Worm (Caenorhabditis elegans) whole organism, young adult: ENCODE results near the gene hlh-27.

Source experiments
- B0261.1 ChIP-seq: sonication (generic microtip); optimal IDR thresholded peaks from 2 replicates; lab custom pipeline; 2016; ENCODE audit warnings: mild to moderate bottlenecking, missing genetic modification characterization, moderate library complexity, missing compliant biosample characterization
- B0336.3 ChIP-seq: fragments of 200-800 bp; sonication (Bioruptor generic); IDR thresholded peaks from 2 replicates; pipeline ENCODE4 v1.3.6; 2022; ENCODE audit warnings: missing genetic modification characterization, missing compliant biosample characterization
- D2030.7 ChIP-seq: fragments of 200-800 bp; sonication (Bioruptor generic); IDR thresholded peaks from 2 replicates; pipeline ENCODE4 v1.3.6; 2022; ENCODE audit warnings: missing genetic modification reagents, missing genetic modification characterization, missing compliant biosample characterization
- F49E8.2 ChIP-seq: sonication (generic microtip); optimal IDR thresholded peaks from 3 replicates; lab custom pipeline; 2017; ENCODE audit warnings: missing genetic modification characterization, mild to moderate bottlenecking, missing compliant biosample characterization, antibody characterized with exemption, moderate library complexity; ENCODE audit not compliant: insufficient read depth
- F57C9.4 ChIP-seq: sonication (generic microtip); optimal IDR thresholded peaks from 2 replicates; lab custom pipeline; 2017; ENCODE audit warnings: mild to moderate bottlenecking, missing genetic modification characterization, missing compliant biosample characterization
- K12H6.12 ChIP-seq: fragments of 200-800 bp; sonication (Bioruptor generic); optimal IDR thresholded peaks from 2 replicates; lab custom pipeline; 2018; ENCODE audit warnings: mild to moderate bottlenecking, missing genetic modification characterization, missing compliant biosample characterization
- T07F8.4 ChIP-seq: sonication (generic microtip); optimal IDR thresholded peaks from 2 replicates; lab custom pipeline; 2016; ENCODE audit warnings: mild to moderate bottlenecking, missing genetic modification characterization, moderate library complexity, missing compliant biosample characterization
- Y67H2A.10 ChIP-seq: fragments of 200-800 bp; sonication (Bioruptor generic); conservative IDR thresholded peaks from 2 replicates; pipeline ENCODE4 v1.3.6; 2022; ENCODE audit warnings: missing genetic modification reagents, missing genetic modification characterization, missing compliant biosample characterization
- Y95B8A.8 ChIP-seq: fragments of 200-800 bp; sonication (Bioruptor generic); IDR thresholded peaks from 2 replicates; pipeline ENCODE4 v1.3.6; 2022; ENCODE audit warnings: missing genetic modification reagents, missing genetic modification characterization, missing compliant biosample characterization
- ZK185.1 ChIP-seq: sonication (generic microtip); optimal IDR thresholded peaks from 2 replicates; lab custom pipeline; 2016; ENCODE audit warnings: mild to moderate bottlenecking, missing genetic modification characterization, missing compliant biosample characterization; ENCODE audit not compliant: poor library complexity, severe bottlenecking
- ama-1 ChIP-seq, 3 experiments: fragments of 150-350 bp in 1 of 3; sonication (generic microtip) in 2 of 3; optimal IDR thresholded peaks; 2 replicates each; lab custom pipeline; 2014 to 2018; ENCODE audit warnings: missing biosample characterization in 2 of 3, missing genetic modification characterization in 2 of 3, missing genetic modification reagents in 2 of 3
- atf-7 ChIP-seq: sonication (generic microtip); optimal IDR thresholded peaks from 2 replicates; lab custom pipeline; 2017; ENCODE audit warnings: mild to moderate bottlenecking, missing genetic modification characterization, missing compliant biosample characterization
- ccch-3 ChIP-seq: fragments of 200-800 bp; sonication (Bioruptor generic); optimal IDR thresholded peaks from 2 replicates; lab custom pipeline; 2018; ENCODE audit warnings: mild to moderate bottlenecking, missing genetic modification characterization, missing compliant biosample characterization
- cebp-1 ChIP-seq, 2 experiments: fragments of 200-800 bp in 1 of 2; sonication (Bioruptor generic) in 1 of 2; sonication (generic microtip) in 1 of 2; IDR thresholded peaks in 1 of 2; optimal IDR thresholded peaks in 1 of 2; 2 replicates each; pipeline versions ENCODE4 v1.3.6 to Lab custom; 2017 to 2022; ENCODE audit warnings: missing compliant biosample characterization in 2 of 2, missing genetic modification characterization in 2 of 2, mild to moderate bottlenecking in 1 of 2, missing genetic modification reagents in 1 of 2, moderate library complexity in 1 of 2
- ceh-40 ChIP-seq: fragments of 200-800 bp; sonication (Bioruptor generic); IDR thresholded peaks from 2 replicates; pipeline ENCODE4 v1.3.6; 2022; ENCODE audit warnings: missing genetic modification characterization, missing compliant biosample characterization
- ceh-58 ChIP-seq: fragments of 200-800 bp; sonication (Bioruptor generic); IDR thresholded peaks from 2 replicates; pipeline ENCODE4 v1.3.6; 2022; ENCODE audit warnings: missing genetic modification characterization, missing compliant biosample characterization
- ceh-91 ChIP-seq: fragments of 200-800 bp; sonication (Bioruptor generic); IDR thresholded peaks from 2 replicates; pipeline ENCODE4 v1.3.6; 2022; ENCODE audit warnings: missing genetic modification reagents, missing genetic modification characterization, missing compliant biosample characterization
- chd-7 ChIP-seq: sonication (generic microtip); optimal IDR thresholded peaks from 2 replicates; lab custom pipeline; 2016; ENCODE audit warnings: mild to moderate bottlenecking, missing genetic modification characterization, moderate library complexity, missing compliant biosample characterization
- egl-44 ChIP-seq: fragments of 200-800 bp; sonication (Bioruptor generic); IDR thresholded peaks from 2 replicates; pipeline ENCODE4 v1.3.6; 2022; ENCODE audit warnings: missing genetic modification reagents, missing genetic modification characterization, missing compliant biosample characterization
- egrh-3 ChIP-seq: fragments of 200-800 bp; sonication (Bioruptor generic); IDR thresholded peaks from 2 replicates; pipeline ENCODE4 v1.3.6; 2022; ENCODE audit warnings: missing genetic modification reagents, missing genetic modification characterization, missing compliant biosample characterization
- ets-4 ChIP-seq: fragments of 200-800 bp; sonication (Bioruptor generic); optimal IDR thresholded peaks from 2 replicates; lab custom pipeline; 2018; ENCODE audit warnings: mild to moderate bottlenecking, missing genetic modification characterization, missing compliant biosample characterization
- fkh-3 ChIP-seq: sonication (generic microtip); optimal IDR thresholded peaks from 2 replicates; lab custom pipeline; 2016; ENCODE audit warnings: mild to moderate bottlenecking, missing genetic modification characterization, missing compliant biosample characterization
- gei-17 ChIP-seq: fragments of 200-800 bp; sonication (Bioruptor generic); optimal IDR thresholded peaks from 2 replicates; lab custom pipeline; 2018; ENCODE audit warnings: mild to moderate bottlenecking, missing genetic modification characterization, missing compliant biosample characterization
- him-1 ChIP-seq: sonication (generic microtip); optimal IDR thresholded peaks from 2 replicates; lab custom pipeline; 2016; ENCODE audit warnings: missing genotype, missing genetic modification reagents, missing genetic modification characterization, missing compliant biosample characterization
- hmg-1.2 ChIP-seq: fragments of 200-800 bp; sonication (Bioruptor generic); IDR thresholded peaks from 2 replicates; pipeline ENCODE4 v1.3.6; 2022; ENCODE audit warnings: missing genetic modification reagents, missing genetic modification characterization, missing compliant biosample characterization
- hrde-1 ChIP-seq: sonication (generic microtip); optimal IDR thresholded peaks from 2 replicates; lab custom pipeline; 2016; ENCODE audit warnings: missing genetic modification characterization, mild to moderate bottlenecking, missing compliant biosample characterization, moderate library complexity, missing genotype, missing genetic modification reagents, borderline replicate concordance
- let-607 ChIP-seq, 2 experiments: fragments of 200-800 bp in 1 of 2; sonication (Bioruptor generic) in 1 of 2; sonication (generic microtip) in 1 of 2; optimal IDR thresholded peaks; 2 replicates each; lab custom pipeline; 2016 to 2018; ENCODE audit warnings: mild to moderate bottlenecking in 2 of 2, missing compliant biosample characterization in 2 of 2, missing genetic modification characterization in 2 of 2, moderate library complexity in 2 of 2, missing genotype in 1 of 2
- lin-26 ChIP-seq: fragments of 200-800 bp; sonication (Bioruptor generic); IDR thresholded peaks from 2 replicates; pipeline ENCODE4 v1.3.6; 2022; ENCODE audit warnings: missing genetic modification reagents, missing genetic modification characterization, missing compliant biosample characterization
- lin-40 ChIP-seq: sonication (generic microtip); optimal IDR thresholded peaks from 2 replicates; lab custom pipeline; 2016; ENCODE audit warnings: missing genetic modification characterization, mild to moderate bottlenecking, missing compliant biosample characterization, missing genotype, missing genetic modification reagents
- lsl-1 ChIP-seq: fragments of 200-800 bp; sonication (Bioruptor generic); optimal IDR thresholded peaks from 2 replicates; lab custom pipeline; 2018; ENCODE audit warnings: mild to moderate bottlenecking, missing genetic modification characterization, moderate library complexity, missing compliant biosample characterization
- lsy-27 ChIP-seq: sonication (generic microtip); optimal IDR thresholded peaks from 2 replicates; lab custom pipeline; 2017; ENCODE audit warnings: missing genetic modification characterization, mild to moderate bottlenecking, missing compliant biosample characterization, antibody characterized with exemption, missing genotype, borderline replicate concordance; ENCODE audit not compliant: insufficient read depth
- madf-3 ChIP-seq: fragments of 200-800 bp; sonication (Bioruptor generic); IDR thresholded peaks from 2 replicates; pipeline ENCODE4 v1.3.6; 2022; ENCODE audit warnings: missing genetic modification reagents, missing genetic modification characterization, missing compliant biosample characterization
- mel-28 ChIP-seq: sonication (generic microtip); optimal IDR thresholded peaks from 2 replicates; lab custom pipeline; 2016; ENCODE audit warnings: borderline replicate concordance, mild to moderate bottlenecking, missing genetic modification characterization, missing compliant biosample characterization
- mxl-1 ChIP-seq: sonication (generic microtip); optimal IDR thresholded peaks from 2 replicates; lab custom pipeline; 2016; ENCODE audit warnings: missing genetic modification characterization, missing compliant biosample characterization
- nfya-2 ChIP-seq: fragments of 200-800 bp; sonication (Bioruptor generic); IDR thresholded peaks from 2 replicates; pipeline ENCODE4 v1.3.6; 2022; ENCODE audit warnings: missing genetic modification reagents, missing genetic modification characterization, missing compliant biosample characterization
- nfyb-1 ChIP-seq: fragments of 200-800 bp; sonication (Bioruptor generic); IDR thresholded peaks from 2 replicates; pipeline ENCODE4 v1.3.6; 2022; ENCODE audit warnings: missing genetic modification reagents, missing genetic modification characterization, missing compliant biosample characterization
- nhr-80 ChIP-seq: sonication (generic microtip); optimal IDR thresholded peaks from 2 replicates; lab custom pipeline; 2016; ENCODE audit warnings: missing genetic modification characterization, missing compliant biosample characterization
- pbrm-1 ChIP-seq: fragments of 200-800 bp; sonication (Bioruptor generic); IDR thresholded peaks from 2 replicates; pipeline ENCODE4 v1.3.6; 2022; ENCODE audit warnings: missing genetic modification reagents, missing genetic modification characterization, missing compliant biosample characterization
- rcor-1 ChIP-seq: fragments of 200-800 bp; sonication (Bioruptor generic); IDR thresholded peaks from 2 replicates; pipeline ENCODE4 v1.3.6; 2022; ENCODE audit warnings: missing genetic modification reagents, missing genetic modification characterization, missing compliant biosample characterization
- rpc-1 ChIP-seq, 2 experiments: fragments of 150-350 bp in 1 of 2; sonication (generic microtip) in 1 of 2; optimal IDR thresholded peaks; 2 replicates each; lab custom pipeline; 2014 to 2018; ENCODE audit warnings: missing biosample characterization in 1 of 2, missing genetic modification characterization in 1 of 2, missing genetic modification reagents in 1 of 2, missing genotype in 1 of 2
- sea-2 ChIP-seq: fragments of 200-800 bp; sonication (Bioruptor generic); IDR thresholded peaks from 2 replicates; pipeline ENCODE4 v1.3.6; 2022; ENCODE audit warnings: missing genetic modification characterization, missing compliant biosample characterization
- snpc-4 ChIP-seq, 5 experiments: fragments of 150-350 bp in 1 of 5; sonication (generic microtip) in 4 of 5; optimal IDR thresholded peaks; 2 replicates each; lab custom pipeline; 2014 to 2018; ENCODE audit warnings: missing genetic modification characterization in 5 of 5, missing biosample characterization in 3 of 5, antibody characterized with exemption in 2 of 5, mild to moderate bottlenecking in 2 of 5, missing compliant biosample characterization in 2 of 5, missing genotype in 2 of 5, moderate library complexity in 2 of 5, missing genetic modification reagents in 1 of 5
- somi-1 ChIP-seq: fragments of 200-800 bp; sonication (Bioruptor generic); optimal IDR thresholded peaks from 2 replicates; lab custom pipeline; 2018; ENCODE audit warnings: mild to moderate bottlenecking, missing genetic modification characterization, missing compliant biosample characterization
- zim-3 ChIP-seq: sonication (generic microtip); optimal IDR thresholded peaks from 2 replicates; lab custom pipeline; 2017; ENCODE audit warnings: mild to moderate bottlenecking, missing genetic modification characterization, moderate library complexity, missing compliant biosample characterization
- ztf-18 ChIP-seq: sonication (generic microtip); optimal IDR thresholded peaks from 2 replicates; lab custom pipeline; 2016; ENCODE audit warnings: missing genotype, mild to moderate bottlenecking, missing genetic modification characterization, missing compliant biosample characterization
- ztf-26 ChIP-seq: sonication (generic microtip); optimal IDR thresholded peaks from 2 replicates; lab custom pipeline; 2017; ENCODE audit warnings: missing genetic modification characterization, missing compliant biosample characterization

The hlh-27 gene

ce11 chrII:5574925-5575324 lies 34.9 kb upstream of the hlh-27 start (continued):
- TF ChIP-seq B0336.3 (GFP tag; lab: Robert Waterston, UW) (peak; percentile 80), hmg-1.2 (peak; percentile 19; the same call in 1 of the 2 replicates), F49E8.2 (no peak), rpc-1 (optimal IDR thresholded peaks at IDR 0.05; lab: Kevin White, UChicago) (no peak), rpc-1 (tag; optimal IDR thresholded peaks at IDR 0.05; lab: Kevin White, UChicago) (no peak), ceh-40 (GFP tag; lab: Robert Waterston, UW) (no peak), ZK185.1 (tag; lab: Kevin White, UChicago) (no peak), gei-17 (GFP tag; lab: Kevin White, UChicago) (peak; percentile 55), D2030.7 (no peak), ceh-58 (GFP tag; lab: Robert Waterston, UW) (no peak), T07F8.4 (no peak), ets-4 (GFP tag; lab: Kevin White, UChicago) (no peak), pbrm-1 (peak; percentile 36; the same call in 1 of the 2 replicates), F57C9.4 (tag; lab: Kevin White, UChicago) (no peak), nfya-2 (GFP tag; lab: Robert Waterston, UW) (no peak), egrh-3 (GFP tag; lab: Robert Waterston, UW) (no peak), sea-2 (GFP tag; lab: Robert Waterston, UW) (no peak), mxl-1 (no peak), B0261.1 (tag; lab: Kevin White, UChicago) (no peak), hrde-1 (tag; lab: Kevin White, UChicago) (no peak), ccch-3 (GFP tag; lab: Kevin White, UChicago) (no peak), Y67H2A.10 (GFP tag; lab: Robert Waterston, UW) (no peak), K12H6.12 (peak; percentile 20), rcor-1 (no peak), zim-3 (tag; lab: Kevin White, UChicago) (peak; percentile 42), mel-28 (no peak), fkh-3 (peak; percentile 41), lsl-1 (GFP tag; lab: Kevin White, UChicago) (no peak), madf-3 (peak; percentile 67; the same call in 1 of the 2 replicates), nfyb-1 (GFP tag; lab: Robert Waterston, UW) (peak; percentile 67; the same call in 1 of the 2 replicates), ztf-18 (tag; lab: Kevin White, UChicago) (no peak), let-607 (tag; optimal IDR thresholded peaks at IDR 0.05; lab: Kevin White, UChicago) (peak; percentile 49 to 76), somi-1 (GFP tag; lab: Kevin White, UChicago) (no peak), ceh-91 (GFP tag; lab: Robert Waterston, UW) (no peak), him-1 (tag; lab: Kevin White, UChicago) (no peak), lin-26 (GFP tag; lab: Robert Waterston, UW) (peak; percentile 37; the same call in 1 of the 2 replicates), lsy-27 (tag; lab: Kevin White, UChicago) (no peak)

- TF ChIP-seq Y95B8A.8 (no peak), ama-1 (optimal IDR thresholded peaks at IDR 0.05; lab: Kevin White, UChicago) (peak; percentile 9), ama-1 (GFP tag; optimal IDR thresholded peaks at IDR 0.05; lab: Kevin White, UChicago) (no peak), nhr-80 (peak; percentile 38), ztf-26 (tag; lab: Kevin White, UChicago) (peak; percentile 5), lin-40 (tag; lab: Kevin White, UChicago) (peak; percentile 18), snpc-4 (GFP tag; optimal IDR thresholded peaks at IDR 0.05; lab: Kevin White, UChicago) (no peak), snpc-4 (tag; optimal IDR thresholded peaks at IDR 0.05; lab: Kevin White, UChicago) (peak in 1 of 4 experiments; percentile 51), ZK185.1 (tag; lab: Kevin White, UChicago) (no peak), egl-44 (GFP tag; lab: Robert Waterston, UW) (no peak), chd-7 (tag; lab: Kevin White, UChicago) (peak; percentile 35), cebp-1 (GFP tag; IDR thresholded peaks at IDR 0.05; lab: Robert Waterston, UW) (no peak), cebp-1 (tag; optimal IDR thresholded peaks at IDR 0.05; lab: Kevin White, UChicago) (peak; percentile 28), hmg-1.2 (0 out of 2 replicates have a peak, but pooled peaks have one; percentile 32), atf-7 (tag; lab: Kevin White, UChicago) (peak; percentile 7)
Measured at ce11 chrII:5572082-5572746, 32.2 kb upstream of the hlh-27 start.
